Worm (Caenorhabditis elegans) whole organism, L1 larva: ENCODE results near the gene F31F4.17.

Experiments used
- C04F5.9 ChIP-seq: sonication (generic microtip); optimal IDR thresholded peaks from 2 replicates; lab custom pipeline; 2016; ENCODE audit warnings: missing genetic modification characterization, missing compliant biosample characterization
- C16A3.4 ChIP-seq: fragments of 150-350 bp; optimal IDR thresholded peaks from 2 replicates; lab custom pipeline; 2014; ENCODE audit warnings: missing biosample characterization, missing genetic modification characterization
- C34B4.2 ChIP-seq: sonication (generic microtip); optimal IDR thresholded peaks from 2 replicates; lab custom pipeline; 2017; ENCODE audit warnings: mild to moderate bottlenecking, missing genetic modification characterization, missing compliant biosample characterization
- F16B12.6 ChIP-seq: fragments of 150-350 bp; optimal IDR thresholded peaks from 2 replicates; lab custom pipeline; 2014; ENCODE audit warnings: missing biosample characterization, missing genetic modification characterization
- aly-2 ChIP-seq: fragments of 150-350 bp; optimal IDR thresholded peaks from 2 replicates; lab custom pipeline; 2014; ENCODE audit warnings: missing biosample characterization, missing genetic modification characterization
- blmp-1 ChIP-seq: fragments of 150-350 bp; optimal IDR thresholded peaks from 2 replicates; lab custom pipeline; 2014; ENCODE audit warnings: missing biosample characterization, missing genetic modification characterization
- efl-1 ChIP-seq, 4 experiments: fragments of 150-350 bp; optimal IDR thresholded peaks in 3 of 4; peaks in 1 of 4; 1 replicate in 1 of 4; 2 replicates in 3 of 4; lab custom pipeline; 2014; ENCODE audit warnings: missing biosample characterization in 2 of 4, missing genetic modification characterization in 2 of 4, missing genetic modification reagents in 2 of 4
- efl-3 ChIP-seq: fragments of 200-800 bp; sonication (Bioruptor generic); optimal IDR thresholded peaks from 2 replicates; lab custom pipeline; 2018; ENCODE audit warnings: mild to moderate bottlenecking, missing genetic modification characterization, missing compliant biosample characterization
- elt-2 ChIP-seq: sonication (generic microtip); optimal IDR thresholded peaks from 2 replicates; lab custom pipeline; 2016; ENCODE audit warnings: missing genetic modification characterization, mild to moderate bottlenecking, inconsistent platforms, missing compliant biosample characterization, missing genetic modification reagents
- fos-1 ChIP-seq: fragments of 150-350 bp; optimal IDR thresholded peaks from 2 replicates; lab custom pipeline; 2014; ENCODE audit warnings: missing biosample characterization, missing genetic modification characterization
- hpl-2 ChIP-seq: fragments of 150-350 bp; optimal IDR thresholded peaks from 2 replicates; lab custom pipeline; 2014; ENCODE audit warnings: missing biosample characterization, missing genetic modification reagents, missing genetic modification characterization
- isw-1 ChIP-seq: fragments of 200-800 bp; sonication (Bioruptor generic); IDR thresholded peaks from 2 replicates; pipeline ENCODE4 v1.3.6; 2022; ENCODE audit warnings: missing genetic modification characterization, missing compliant biosample characterization
- jun-1 ChIP-seq: fragments of 150-350 bp; optimal IDR thresholded peaks from 2 replicates; lab custom pipeline; 2014; ENCODE audit warnings: missing biosample characterization, missing genetic modification reagents, missing genetic modification characterization
- lin-14 ChIP-seq: fragments of 200-800 bp; sonication (Bioruptor generic); optimal IDR thresholded peaks from 2 replicates; lab custom pipeline; 2018; ENCODE audit warnings: mild to moderate bottlenecking, missing genetic modification characterization, moderate library complexity, missing compliant biosample characterization
- lin-35 ChIP-seq, 2 experiments: fragments of 150-350 bp; optimal IDR thresholded peaks; 2 replicates each; lab custom pipeline; 2014; ENCODE audit warnings: missing biosample characterization in 2 of 2, missing genetic modification characterization in 2 of 2, missing genetic modification reagents in 2 of 2
- lir-3 ChIP-seq: sonication (generic microtip); optimal IDR thresholded peaks from 2 replicates; lab custom pipeline; 2016; ENCODE audit warnings: mild to moderate bottlenecking, missing genetic modification characterization, moderate library complexity, missing compliant biosample characterization; ENCODE audit not compliant: poor library complexity
- mab-9 ChIP-seq: fragments of 200-800 bp; sonication (Bioruptor generic); IDR thresholded peaks from 2 replicates; pipeline ENCODE4 v1.3.6; 2022; ENCODE audit warnings: missing genetic modification reagents, missing genetic modification characterization, missing compliant biosample characterization
- mep-1 ChIP-seq: fragments of 150-350 bp; optimal IDR thresholded peaks from 2 replicates; lab custom pipeline; 2014; ENCODE audit warnings: missing biosample characterization, missing genetic modification characterization
- nhr-11 ChIP-seq: fragments of 150-350 bp; optimal IDR thresholded peaks from 2 replicates; lab custom pipeline; 2014; ENCODE audit warnings: missing biosample characterization, missing genetic modification characterization
- nhr-12 ChIP-seq: sonication (generic microtip); optimal IDR thresholded peaks from 2 replicates; lab custom pipeline; 2017; ENCODE audit warnings: missing biosample characterization, missing genetic modification characterization
- nhr-20 ChIP-seq: sonication (generic microtip); optimal IDR thresholded peaks from 2 replicates; lab custom pipeline; 2016; ENCODE audit warnings: mild to moderate bottlenecking, missing genetic modification characterization, missing compliant biosample characterization
- nhr-237 ChIP-seq: fragments of 150-350 bp; optimal IDR thresholded peaks from 2 replicates; lab custom pipeline; 2014; ENCODE audit warnings: missing biosample characterization, missing genetic modification characterization
- nhr-77 ChIP-seq: fragments of 150-350 bp; optimal IDR thresholded peaks from 2 replicates; lab custom pipeline; 2014; ENCODE audit warnings: missing biosample characterization, missing genetic modification characterization
- nhr-84 ChIP-seq: sonication (generic microtip); optimal IDR thresholded peaks from 2 replicates; lab custom pipeline; 2017; ENCODE audit warnings: missing biosample characterization, missing genetic modification characterization
- nhr-85 ChIP-seq: sonication (generic microtip); peaks from one replicate; lab custom pipeline; 2016; ENCODE audit warnings: missing genetic modification characterization, inconsistent platforms, missing compliant biosample characterization
- pag-3 ChIP-seq: sonication (generic microtip); optimal IDR thresholded peaks from 2 replicates; lab custom pipeline; 2017; ENCODE audit warnings: missing genetic modification characterization, mild to moderate bottlenecking, missing compliant biosample characterization, antibody characterized with exemption, borderline replicate concordance; ENCODE audit not compliant: insufficient read depth
- pax-3 ChIP-seq: fragments of 200-800 bp; sonication (Bioruptor generic); optimal IDR thresholded peaks from 2 replicates; lab custom pipeline; 2018; ENCODE audit warnings: mild to moderate bottlenecking, missing genetic modification characterization, moderate library complexity, missing compliant biosample characterization
- rnt-1 ChIP-seq: sonication (generic microtip); optimal IDR thresholded peaks from 2 replicates; lab custom pipeline; 2016; ENCODE audit warnings: mild to moderate bottlenecking, missing genetic modification characterization, moderate library complexity, missing compliant biosample characterization
- skn-1 ChIP-seq: fragments of 150-350 bp; optimal IDR thresholded peaks from 2 replicates; lab custom pipeline; 2014; ENCODE audit warnings: missing biosample characterization, missing genetic modification characterization
- snpc-4 ChIP-seq: fragments of 150-350 bp; optimal IDR thresholded peaks from 2 replicates; lab custom pipeline; 2014; ENCODE audit warnings: missing biosample characterization, missing genetic modification characterization
- sptf-1 ChIP-seq: fragments of 150-350 bp; optimal IDR thresholded peaks from 2 replicates; lab custom pipeline; 2014; ENCODE audit warnings: missing biosample characterization, missing genetic modification characterization
- sup-37 ChIP-seq: fragments of 200-800 bp; sonication (Bioruptor generic); optimal IDR thresholded peaks from 2 replicates; lab custom pipeline; 2018; ENCODE audit warnings: mild to moderate bottlenecking, missing genetic modification characterization, missing compliant biosample characterization
- tbx-2 ChIP-seq: sonication (generic microtip); optimal IDR thresholded peaks from 2 replicates; lab custom pipeline; 2016; ENCODE audit warnings: missing genetic modification characterization, missing compliant biosample characterization
- unc-30 ChIP-seq: sonication (generic microtip); optimal IDR thresholded peaks from 2 replicates; lab custom pipeline; 2017; ENCODE audit warnings: missing biosample characterization, missing genetic modification characterization
- vab-15 ChIP-seq: sonication (generic microtip); optimal IDR thresholded peaks from 2 replicates; lab custom pipeline; 2017; ENCODE audit warnings: missing genotype, mild to moderate bottlenecking, missing genetic modification characterization, missing compliant biosample characterization
- xbp-1 ChIP-seq: sonication (generic microtip); optimal IDR thresholded peaks from 2 replicates; lab custom pipeline; 2016; ENCODE audit warnings: missing genetic modification characterization, missing compliant biosample characterization
- zag-1 ChIP-seq: fragments of 150-350 bp; optimal IDR thresholded peaks from 2 replicates; lab custom pipeline; 2014; ENCODE audit warnings: missing biosample characterization, missing genetic modification characterization
- ztf-11 ChIP-seq, 2 experiments: sonication (generic microtip); optimal IDR thresholded peaks; 2 replicates each; lab custom pipeline; 2016 to 2017; ENCODE audit warnings: missing genetic modification characterization in 2 of 2, missing biosample characterization in 1 of 2, missing compliant biosample characterization in 1 of 2
- ztf-4 ChIP-seq: fragments of 150-350 bp; optimal IDR thresholded peaks from 2 replicates; lab custom pipeline; 2014; ENCODE audit warnings: missing biosample characterization, missing genetic modification characterization

The F31F4.17 gene

ce11 chrV:617917-618316 is 42.2 kb downstream of the F31F4.17 start (continued):
- TF ChIP-seq mab-9 (GFP tag; lab: Robert Waterston, UW) (no peak), efl-3 (GFP tag; lab: Kevin White, UChicago) (no peak), nhr-237 (tag; lab: Kevin White, UChicago) (no peak), jun-1 (tag; lab: Kevin White, UChicago) (no peak), lin-35 (GFP tag; optimal IDR thresholded peaks at IDR 0.05; lab: Kevin White, UChicago) (no peak), F16B12.6 (no peak), nhr-11 (tag; lab: Kevin White, UChicago) (peak; percentile 27), blmp-1 (tag; lab: Kevin White, UChicago) (no peak)

- TF ChIP-seq rnt-1 (tag; lab: Kevin White, UChicago) (no peak), pax-3 (tag; lab: Kevin White, UChicago) (no peak), lir-3 (no peak), snpc-4 (no peak), pag-3 (tag; lab: Kevin White, UChicago) (no peak), elt-2 (tag; lab: Kevin White, UChicago) (no peak), hpl-2 (GFP tag; lab: Kevin White, UChicago) (no peak), tbx-2 (no peak), unc-30 (tag; lab: Kevin White, UChicago) (no peak), skn-1 (tag; lab: Kevin White, UChicago) (no peak), C34B4.2 (tag; lab: Kevin White, UChicago) (no peak), zag-1 (tag; lab: Kevin White, UChicago) (no peak), isw-1 (no peak), lin-14 (GFP tag; lab: Kevin White, UChicago) (no peak), sptf-1 (tag; lab: Kevin White, UChicago) (no peak)
These were observed 44.8 kb downstream of the F31F4.17 start, which contains the start of gene F48G7.13 for ce11 chrV:615275-615674. Gene F48G7.13, plus strand, starts transcription at chrV:615575.

- TF ChIP-seq C04F5.9 (tag; lab: Kevin White, UChicago) (no peak), ztf-4 (no peak), pax-3 (tag; lab: Kevin White, UChicago) (no peak), ztf-11 (tag; optimal IDR thresholded peaks at IDR 0.05; lab: Kevin White, UChicago) (no peak), nhr-12 (tag; lab: Kevin White, UChicago) (no peak), efl-1 (optimal IDR thresholded peaks at IDR 0.05; lab: Kevin White, UChicago) (no peak), efl-1 (GFP tag; optimal IDR thresholded peaks at IDR 0.05 in 1 of 2; lab: Kevin White, UChicago) (peak in 1 of 2 experiments; percentile 46), unc-30 (tag; lab: Kevin White, UChicago) (no peak), sup-37 (GFP tag; lab: Kevin White, UChicago) (no peak), aly-2 (no peak), fos-1 (tag; lab: Kevin White, UChicago) (no peak), nhr-20 (tag; lab: Kevin White, UChicago) (peak; percentile 55), zag-1 (tag; lab: Kevin White, UChicago) (no peak), C16A3.4 (peak; percentile 5), xbp-1 (tag; lab: Kevin White, UChicago) (no peak), skn-1 (tag; lab: Kevin White, UChicago) (peak; percentile 18), vab-15 (no peak), blmp-1 (tag; lab: Kevin White, UChicago) (peak; percentile 0), nhr-84 (tag; lab: Kevin White, UChicago) (no peak), nhr-85 (peak; percentile 72), nhr-77 (no peak), pag-3 (tag; lab: Kevin White, UChicago) (no peak), mep-1 (tag; lab: Kevin White, UChicago) (no peak), lin-35 (GFP tag; optimal IDR thresholded peaks at IDR 0.05; lab: Kevin White, UChicago) (peak in 1 of 2 experiments; percentile 46)
These were observed 49.9 kb downstream of the F31F4.17 start, which contains the start of gene nhr-90 for ce11 chrV:610217-610616. Gene nhr-90, plus strand, starts transcription at chrV:610512.
